Worm (Caenorhabditis elegans) whole organism, L2 larva: Measurements from ENCODE around the gene C25E10.13.

Source experiments
- C34F6.9 ChIP-seq: fragments of 150-350 bp; optimal IDR thresholded peaks from 2 replicates; lab custom pipeline; 2014; ENCODE audit warnings: missing biosample characterization, missing genetic modification characterization
- R02D3.7 ChIP-seq: fragments of 150-350 bp; optimal IDR thresholded peaks from 2 replicates; lab custom pipeline; 2014; ENCODE audit warnings: missing biosample characterization, missing genetic modification characterization
- Y55F3AM.14 ChIP-seq: fragments of 200-800 bp; sonication (Bioruptor generic); optimal IDR thresholded peaks from 2 replicates; lab custom pipeline; 2018; ENCODE audit warnings: mild to moderate bottlenecking, missing genetic modification characterization, missing compliant biosample characterization
- ZK546.5 ChIP-seq: sonication (generic microtip); optimal IDR thresholded peaks from 2 replicates; lab custom pipeline; 2017; ENCODE audit warnings: missing biosample characterization, missing genetic modification characterization
- aly-2 ChIP-seq: fragments of 150-350 bp; optimal IDR thresholded peaks from 2 replicates; lab custom pipeline; 2014; ENCODE audit warnings: missing biosample characterization, missing genetic modification characterization
- blmp-1 ChIP-seq: sonication (generic microtip); optimal IDR thresholded peaks from 2 replicates; lab custom pipeline; 2017; ENCODE audit warnings: missing genetic modification characterization, mild to moderate bottlenecking, missing compliant biosample characterization, antibody characterized with exemption, moderate library complexity; ENCODE audit not compliant: insufficient read depth
- ceh-16 ChIP-seq: fragments of 150-350 bp; optimal IDR thresholded peaks from 2 replicates; lab custom pipeline; 2014; ENCODE audit warnings: missing biosample characterization, missing genetic modification characterization
- crh-2 ChIP-seq: sonication (generic microtip); optimal IDR thresholded peaks from 2 replicates; lab custom pipeline; 2017; ENCODE audit warnings: missing biosample characterization, missing genetic modification characterization
- dmd-4 ChIP-seq: sonication (generic microtip); optimal IDR thresholded peaks from 2 replicates; lab custom pipeline; 2017; ENCODE audit warnings: missing biosample characterization, missing genetic modification characterization
- egl-27 ChIP-seq: sonication (generic microtip); optimal IDR thresholded peaks from 3 replicates; lab custom pipeline; 2017; ENCODE audit warnings: missing biosample characterization, missing genetic modification reagents, missing genetic modification characterization
- elt-1 ChIP-seq: fragments of 150-350 bp; optimal IDR thresholded peaks from 2 replicates; lab custom pipeline; 2014; ENCODE audit warnings: missing biosample characterization, missing genetic modification characterization
- fos-1 ChIP-seq: fragments of 150-350 bp; optimal IDR thresholded peaks from 2 replicates; lab custom pipeline; 2014; ENCODE audit warnings: missing biosample characterization, missing genetic modification characterization
- gmeb-1 ChIP-seq: fragments of 150-350 bp; optimal IDR thresholded peaks from 2 replicates; lab custom pipeline; 2014; ENCODE audit warnings: missing biosample characterization, missing genetic modification characterization
- lin-11 ChIP-seq: fragments of 150-350 bp; sonication (generic microtip); optimal IDR thresholded peaks from 2 replicates; lab custom pipeline; 2014; ENCODE audit warnings: missing biosample characterization, missing genetic modification characterization, inconsistent platforms, mixed read lengths
- lin-13 ChIP-seq: fragments of 150-350 bp; optimal IDR thresholded peaks from 2 replicates; lab custom pipeline; 2014; ENCODE audit warnings: missing biosample characterization, missing genetic modification reagents, missing genetic modification characterization
- lsy-2 ChIP-seq, 2 experiments: fragments of 150-350 bp in 1 of 2; sonication (generic microtip) in 1 of 2; optimal IDR thresholded peaks; 2 replicates each; lab custom pipeline; 2014 to 2017; ENCODE audit warnings: missing biosample characterization in 2 of 2, missing genetic modification characterization in 2 of 2
- mab-5 ChIP-seq: fragments of 150-350 bp; optimal IDR thresholded peaks from 2 replicates; lab custom pipeline; 2014; ENCODE audit warnings: missing biosample characterization, missing genetic modification characterization
- mdl-1 ChIP-seq, 2 experiments: fragments of 150-350 bp in 1 of 2; sonication (generic microtip) in 1 of 2; optimal IDR thresholded peaks; 2 replicates each; lab custom pipeline; 2017; ENCODE audit warnings: missing biosample characterization in 2 of 2, missing genetic modification characterization in 2 of 2
- nhr-11 ChIP-seq: fragments of 150-350 bp; optimal IDR thresholded peaks from 2 replicates; lab custom pipeline; 2014; ENCODE audit warnings: missing biosample characterization, missing genetic modification characterization
- nhr-12 ChIP-seq: fragments of 150-350 bp; optimal IDR thresholded peaks from 2 replicates; lab custom pipeline; 2014; ENCODE audit warnings: missing biosample characterization, missing genetic modification characterization
- nhr-129 ChIP-seq: fragments of 150-350 bp; optimal IDR thresholded peaks from 2 replicates; lab custom pipeline; 2014; ENCODE audit warnings: missing biosample characterization, missing genetic modification characterization
- nhr-23 ChIP-seq: fragments of 150-350 bp; optimal IDR thresholded peaks from 2 replicates; lab custom pipeline; 2014; ENCODE audit warnings: missing biosample characterization, missing genetic modification reagents, missing genetic modification characterization
- nhr-237 ChIP-seq: fragments of 150-350 bp; optimal IDR thresholded peaks from 2 replicates; lab custom pipeline; 2014; ENCODE audit warnings: missing biosample characterization, missing genetic modification characterization
- nhr-6 ChIP-seq: fragments of 150-350 bp; optimal IDR thresholded peaks from 2 replicates; lab custom pipeline; 2014; ENCODE audit warnings: missing biosample characterization, missing genetic modification characterization
- peb-1 ChIP-seq: fragments of 150-350 bp; optimal IDR thresholded peaks from 2 replicates; lab custom pipeline; 2014; ENCODE audit warnings: missing biosample characterization, missing genetic modification characterization
- sem-4 ChIP-seq: fragments of 150-350 bp; optimal IDR thresholded peaks from 2 replicates; lab custom pipeline; 2014; ENCODE audit warnings: missing biosample characterization, missing genetic modification reagents, missing genetic modification characterization
- skn-1 ChIP-seq: sonication (generic microtip); optimal IDR thresholded peaks from 2 replicates; lab custom pipeline; 2017; ENCODE audit warnings: missing biosample characterization, missing genetic modification characterization
- sma-3 ChIP-seq: sonication (generic microtip); optimal IDR thresholded peaks from 2 replicates; lab custom pipeline; 2016; ENCODE audit warnings: missing genetic modification reagents, missing genetic modification characterization, missing compliant biosample characterization
- sma-9 ChIP-seq, 2 experiments: fragments of 150-350 bp in 1 of 2; sonication (generic microtip) in 1 of 2; optimal IDR thresholded peaks; 2 replicates each; lab custom pipeline; 2014 to 2016; ENCODE audit warnings: missing genetic modification characterization in 2 of 2, mild to moderate bottlenecking in 1 of 2, missing biosample characterization in 1 of 2, missing compliant biosample characterization in 1 of 2, missing genetic modification reagents in 1 of 2, moderate library complexity in 1 of 2
- snpc-4 ChIP-seq: fragments of 150-350 bp; optimal IDR thresholded peaks from 2 replicates; lab custom pipeline; 2014; ENCODE audit warnings: missing biosample characterization, missing genetic modification characterization
- unc-62 ChIP-seq: fragments of 150-350 bp; optimal IDR thresholded peaks from 2 replicates; lab custom pipeline; 2014; ENCODE audit warnings: missing biosample characterization, missing genetic modification reagents, missing genetic modification characterization
- ztf-1 ChIP-seq: fragments of 200-800 bp; sonication (Bioruptor generic); conservative IDR thresholded peaks from 2 replicates; pipeline ENCODE4 v1.3.6; 2022; ENCODE audit warnings: missing genetic modification characterization, missing compliant biosample characterization
- ztf-11 ChIP-seq: sonication (generic microtip); optimal IDR thresholded peaks from 2 replicates; lab custom pipeline; 2017; ENCODE audit warnings: missing biosample characterization, missing genetic modification characterization

C25E10.13 gene

ce11 chrV:9095613-9096317 lies 36.2 kb downstream of the C25E10.13 start, which contains the start of gene F21C10.10 (continued):
- TF ChIP-seq crh-2 (tag; lab: Kevin White, UChicago) (peak; percentile 88), sma-9 (GFP tag; optimal IDR thresholded peaks at IDR 0.05; lab: Kevin White, UChicago) (peak; percentile 99), sma-9 (tag; optimal IDR thresholded peaks at IDR 0.05; lab: Kevin White, UChicago) (peak; percentile 34), gmeb-1 (tag; lab: Kevin White, UChicago) (peak; percentile 73), sem-4 (peak; percentile 77), fos-1 (tag; lab: Kevin White, UChicago) (peak; percentile 70), lin-13 (GFP tag; lab: Kevin White, UChicago) (peak; percentile 73), nhr-12 (tag; lab: Kevin White, UChicago) (no peak), blmp-1 (tag; lab: Kevin White, UChicago) (peak; percentile 72), aly-2 (tag; lab: Kevin White, UChicago) (no peak), peb-1 (tag; lab: Kevin White, UChicago) (no peak), snpc-4 (peak; percentile 68), skn-1 (tag; lab: Kevin White, UChicago) (no peak), ztf-1 (GFP tag; lab: Robert Waterston, UW) (no peak), nhr-23 (tag; lab: Kevin White, UChicago) (no peak), nhr-237 (tag; lab: Kevin White, UChicago) (no peak), egl-27 (tag; lab: Kevin White, UChicago) (peak; percentile 85)

- TF ChIP-seq ZK546.5 (tag; lab: Kevin White, UChicago) (no peak), nhr-6 (tag; lab: Kevin White, UChicago) (no peak), Y55F3AM.14 (GFP tag; lab: Kevin White, UChicago) (no peak), nhr-23 (tag; lab: Kevin White, UChicago) (no peak), C34F6.9 (tag; lab: Kevin White, UChicago) (no peak), ceh-16 (tag; lab: Kevin White, UChicago) (no peak), nhr-237 (tag; lab: Kevin White, UChicago) (no peak), sma-3 (GFP tag; lab: Kevin White, UChicago) (no peak), R02D3.7 (no peak), unc-62 (GFP tag; lab: Kevin White, UChicago) (no peak)
Measured at ce11 chrV:9096674-9097073, 37.2 kb downstream of the C25E10.13 start.

ce11 chrV:9097213-9097612 lies 37.7 kb downstream of the C25E10.13 start:
- no peak for TF ChIP-seq lsy-2 (tag; optimal IDR thresholded peaks at IDR 0.05; lab: Kevin White, UChicago)
- no peak for TF ChIP-seq sma-3 (GFP tag; lab: Kevin White, UChicago)
- peak; percentile 38 for TF ChIP-seq nhr-129 (tag; lab: Kevin White, UChicago)

- TF ChIP-seq ztf-11 (tag; lab: Kevin White, UChicago) (no peak), fos-1 (tag; lab: Kevin White, UChicago) (peak; percentile 5)
- TF ChIP-seq, all 48 proteins: peak for 1
Measured at ce11 chrV:9098280-9098973, 38.9 kb downstream of the C25E10.13 start, which contains the start of gene F21C10.9. Gene F21C10.9, minus strand, starts transcription at chrV:9098696.

- TF ChIP-seq mdl-1 (tag; optimal IDR thresholded peaks at IDR 0.05; lab: Kevin White, UChicago) (no peak), sem-4 (no peak)
Measured at ce11 chrV:9101062-9101461, 41.5 kb downstream of the C25E10.13 start, which contains the start of gene frpr-6. Gene frpr-6, minus strand, starts transcription at chrV:9101162.

ce11 chrV:9108219-9108618 lies 48.7 kb downstream of the C25E10.13 start, which contains the start of gene F21C10.18:
Gene F21C10.18, plus strand, starts transcription at chrV:9108519.
- TF ChIP-seq Y55F3AM.14 (GFP tag; lab: Kevin White, UChicago), result no peak
- no peak for TF ChIP-seq gmeb-1 (tag; lab: Kevin White, UChicago)
- TF ChIP-seq lin-11, result no peak
- TF ChIP-seq nhr-11 (tag; lab: Kevin White, UChicago), result no peak
- no peak for TF ChIP-seq ztf-11 (tag; lab: Kevin White, UChicago)
- TF ChIP-seq snpc-4, result no peak
- no peak for TF ChIP-seq egl-27 (tag; lab: Kevin White, UChicago)
- no peak for TF ChIP-seq mab-5 (tag; lab: Kevin White, UChicago)
- no peak for TF ChIP-seq lsy-2 (tag; optimal IDR thresholded peaks at IDR 0.05; lab: Kevin White, UChicago)
- TF ChIP-seq lin-13 (GFP tag; lab: Kevin White, UChicago), result no peak
- TF ChIP-seq dmd-4, result no peak
- no peak for TF ChIP-seq elt-1
- no peak for TF ChIP-seq sma-3 (GFP tag; lab: Kevin White, UChicago)
